Worm (Caenorhabditis elegans): ENCODE measurements around the gene vig-1.
A peak's percentile ranks its signal among the peaks of the same experiment; 100 is the strongest.

vig-1 gene

DNA sequence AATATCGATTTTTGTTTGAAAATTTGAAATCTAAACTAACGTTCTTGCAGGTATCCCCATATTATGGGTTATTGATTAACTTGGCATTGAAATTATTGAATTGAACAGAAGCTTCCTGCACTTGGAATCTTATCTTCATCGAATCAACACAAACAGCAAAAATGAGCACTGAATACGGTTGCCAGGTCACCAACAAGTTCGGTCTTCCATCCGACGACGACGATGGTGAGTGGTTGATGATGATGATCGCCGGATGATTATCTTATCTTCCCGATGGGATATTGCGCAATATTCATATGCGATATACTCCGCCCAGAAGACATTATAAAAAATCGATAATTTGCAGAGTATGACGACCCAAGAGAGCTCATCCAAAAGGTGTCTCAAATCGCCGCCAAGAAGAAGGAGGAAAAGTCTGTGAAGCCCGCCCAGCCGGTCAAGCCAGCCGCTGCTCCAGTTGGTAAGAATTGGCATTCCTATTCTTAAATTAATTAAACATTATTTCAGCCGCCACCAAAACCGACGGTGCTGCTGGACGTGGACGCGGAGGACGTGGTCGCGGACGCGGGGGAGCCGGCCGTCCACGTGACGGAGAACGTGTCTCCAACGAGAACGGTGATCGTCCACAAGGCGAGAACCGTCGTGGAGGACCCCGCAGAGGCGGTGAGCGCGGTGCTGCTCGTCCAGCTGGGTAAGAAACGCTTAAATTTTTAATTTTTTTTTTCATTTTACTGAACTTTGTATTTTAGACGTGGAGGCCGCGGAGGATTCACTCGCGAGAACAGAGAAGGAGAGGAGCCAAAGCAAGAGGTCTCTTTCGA is at the start of gene vig-1:
vig-1 (plus strand) TSS at position 51 of the 821 bp plus-strand sequence.
- TF ChIP-seq Y105C5A.15 (GFP tag; IDR thresholded peaks at IDR 0.05): no peak
- TF ChIP-seq ZK337.2 (GFP tag; IDR thresholded peaks at IDR 0.05): no peak
- TF ChIP-seq attf-4 (tag; optimal IDR thresholded peaks at IDR 0.05): no peak
- TF ChIP-seq vab-7 (GFP tag; IDR thresholded peaks at IDR 0.05): no peak; the same call in 1 of the 2 replicates
- no peak for TF ChIP-seq nhr-77 (tag; optimal IDR thresholded peaks at IDR 0.05)
- no peak for TF ChIP-seq gei-8 (GFP tag; optimal IDR thresholded peaks at IDR 0.05)
- no peak for TF ChIP-seq snpc-4 (tag; optimal IDR thresholded peaks at IDR 0.05)
- TF ChIP-seq fkh-10 (GFP tag; optimal IDR thresholded peaks at IDR 0.05): no peak
- TF ChIP-seq fos-1 (tag; optimal IDR thresholded peaks at IDR 0.05): no peak
- 0 out of 2 replicates have a peak, but pooled peaks have one; percentile 11 for TF ChIP-seq daf-8 (GFP tag; IDR thresholded peaks at IDR 0.05)
- no peak; the same call in 1 of the 2 replicates for TF ChIP-seq pha-4 (GFP tag; IDR thresholded peaks at IDR 0.05)
- no peak for TF ChIP-seq pha-4 (tag; optimal IDR thresholded peaks at IDR 0.05)
- no peak for TF ChIP-seq php-3 (GFP tag; IDR thresholded peaks at IDR 0.05)
- TF ChIP-seq jun-1 (tag; optimal IDR thresholded peaks at IDR 0.05): no peak
- TF ChIP-seq madf-5 (GFP tag; IDR thresholded peaks at IDR 0.05): 0 out of 4 replicates have a peak, but pooled peaks of 1 of the 2 experiments have one; percentile 5
- TF ChIP-seq T20F7.1 (GFP tag; optimal IDR thresholded peaks at IDR 0.05): no peak
- no peak for TF ChIP-seq saeg-2 (GFP tag; IDR thresholded peaks at IDR 0.05)
- no peak for TF ChIP-seq R02D3.7 (tag; optimal IDR thresholded peaks at IDR 0.05)
- TF ChIP-seq ceh-28 (tag; optimal IDR thresholded peaks at IDR 0.05): peak; percentile 49
- TF ChIP-seq set-16 (GFP tag; IDR thresholded peaks at IDR 0.05): peak; percentile 92
- no peak for TF ChIP-seq daf-19 (GFP tag; conservative IDR thresholded peaks at IDR 0.05)
- no peak for TF ChIP-seq hmg-1.1 (GFP tag; IDR thresholded peaks at IDR 0.05)
- no peak for TF ChIP-seq ceh-20 (GFP tag; IDR thresholded peaks at IDR 0.05)
- 0 out of 2 replicates have a peak, but pooled peaks have one; percentile 24 for TF ChIP-seq zfp-3 (GFP tag; conservative IDR thresholded peaks at IDR 0.05)

DNA sequence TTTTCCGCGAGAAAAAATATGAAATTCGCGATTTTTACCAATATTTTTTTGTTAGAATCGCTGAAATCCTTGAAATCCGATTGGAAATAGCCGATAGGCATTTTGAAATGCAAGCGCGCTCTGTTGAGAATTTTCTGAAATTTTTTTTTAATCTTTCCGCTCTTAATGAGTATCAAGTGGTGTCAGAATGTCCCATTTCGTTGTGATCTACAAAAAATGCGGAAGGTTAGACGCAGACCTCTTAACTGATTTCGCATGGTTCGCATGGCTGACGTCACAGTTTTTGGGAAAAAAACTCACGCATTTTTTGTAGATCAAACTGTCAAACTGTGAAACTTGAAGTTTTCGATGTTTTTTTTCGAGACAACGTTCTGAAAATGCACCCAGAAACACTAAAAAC is 49.0 kb upstream of the vig-1 start, which contains the start of gene srw-66:
srw-66 (minus strand) TSS at position 101 of the 400 bp plus-strand sequence.
- no peak for TF ChIP-seq dmd-9 (GFP tag; IDR thresholded peaks at IDR 0.05)
- TF ChIP-seq fos-1 (tag; optimal IDR thresholded peaks at IDR 0.05): no peak
- no peak for TF ChIP-seq nhr-48 (tag; optimal IDR thresholded peaks at IDR 0.05)
- TF ChIP-seq attf-4 (tag; optimal IDR thresholded peaks at IDR 0.05): no peak
- TF ChIP-seq ces-1 (GFP tag; optimal IDR thresholded peaks at IDR 0.05): no peak
- no peak for TF ChIP-seq mxl-2 (GFP tag; conservative IDR thresholded peaks at IDR 0.05)
- no peak for TF ChIP-seq ZK337.2 (GFP tag; IDR thresholded peaks at IDR 0.05)
- no peak for TF ChIP-seq F10B5.3 (tag; optimal IDR thresholded peaks at IDR 0.05)
- no peak for TF ChIP-seq ztf-7 (tag; optimal IDR thresholded peaks at IDR 0.05)
- TF ChIP-seq ama-1 (optimal IDR thresholded peaks at IDR 0.05): no peak
- no peak for TF ChIP-seq gei-8 (GFP tag; optimal IDR thresholded peaks at IDR 0.05)

DNA sequence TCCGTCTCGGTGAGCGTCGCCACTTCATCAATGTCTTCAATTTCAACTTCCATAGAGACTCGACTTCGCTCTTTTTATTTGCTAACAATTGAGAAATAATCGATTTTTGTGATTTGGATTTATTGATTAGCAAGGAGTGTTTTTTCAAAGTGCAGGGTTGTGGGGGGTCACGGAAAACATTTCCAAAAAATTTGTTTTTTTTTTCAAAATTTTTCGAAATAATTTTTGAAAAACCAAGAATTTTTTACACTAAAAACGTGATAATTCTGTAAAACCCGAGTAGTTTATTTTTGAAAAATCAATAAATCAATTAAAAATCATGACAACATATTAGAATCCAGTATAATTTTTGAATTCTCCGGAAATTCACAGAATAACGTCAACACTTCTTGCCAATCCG is 45.4 kb upstream of the vig-1 start, which contains the start of gene Y57G7A.5:
Y57G7A.5 (minus strand) TSS at position 101 of the 400 bp plus-strand sequence.
- TF ChIP-seq ceh-32 (tag; optimal IDR thresholded peaks at IDR 0.05; ENCODE audit: poor library complexity) (no peak), dmd-6 (GFP tag; IDR thresholded peaks at IDR 0.05) (no peak), dmd-9 (GFP tag; IDR thresholded peaks at IDR 0.05) (no peak), sdz-12 (GFP tag; optimal IDR thresholded peaks at IDR 0.05) (no peak), mdt-29 (GFP tag; IDR thresholded peaks at IDR 0.05) (no peak), saeg-2 (GFP tag; IDR thresholded peaks at IDR 0.05) (no peak), spr-3 (GFP tag; optimal IDR thresholded peaks at IDR 0.05) (no peak), mxl-2 (GFP tag; conservative IDR thresholded peaks at IDR 0.05) (no peak), unc-130 (GFP tag; optimal IDR thresholded peaks at IDR 0.05) (no peak), T26A8.4 (GFP tag; IDR thresholded peaks at IDR 0.05) (no peak), lin-39 (tag; optimal IDR thresholded peaks at IDR 0.05) (no peak), ceh-20 (GFP tag; IDR thresholded peaks at IDR 0.05) (no peak), mxl-3 (GFP tag; optimal IDR thresholded peaks at IDR 0.05) (no peak), duxl-1 (tag; optimal IDR thresholded peaks at IDR 0.05; ENCODE audit: poor library complexity) (no peak), dpl-1 (GFP tag; optimal IDR thresholded peaks at IDR 0.05) (no peak), jun-1 (tag; optimal IDR thresholded peaks at IDR 0.05) (no peak)

Data from whole organism, L4 larva.